Fruit fly (Drosophila melanogaster) Kc167 (cell line): ENCODE measurements around the gene CG14708.

Experiments
- Myc ChIP-seq: fragments of >200 bp; optimal IDR thresholded peaks from 2 replicates; lab custom pipeline; 2017; ENCODE audit warnings: missing external identifiers
- Sin3A ChIP-seq: fragments of >200 bp; optimal IDR thresholded peaks from 2 replicates; lab custom pipeline; 2018; ENCODE audit warnings: missing external identifiers
- h ChIP-seq: fragments of >200 bp; optimal IDR thresholded peaks from 3 replicates; lab custom pipeline; 2018; ENCODE audit warnings: missing external identifiers
- insv ChIP-seq: fragments of >200 bp; optimal IDR thresholded peaks from 3 replicates; lab custom pipeline; 2018; ENCODE audit warnings: missing external identifiers
- psq ChIP-seq: fragments of >200 bp; optimal IDR thresholded peaks from 2 replicates; lab custom pipeline; 2017; ENCODE audit warnings: missing external identifiers
- ttk ChIP-seq: sonication (Bioruptor generic); optimal IDR thresholded peaks from 2 replicates; lab custom pipeline; 2017; ENCODE audit warnings: missing external identifiers

Gene CG14708

DNA sequence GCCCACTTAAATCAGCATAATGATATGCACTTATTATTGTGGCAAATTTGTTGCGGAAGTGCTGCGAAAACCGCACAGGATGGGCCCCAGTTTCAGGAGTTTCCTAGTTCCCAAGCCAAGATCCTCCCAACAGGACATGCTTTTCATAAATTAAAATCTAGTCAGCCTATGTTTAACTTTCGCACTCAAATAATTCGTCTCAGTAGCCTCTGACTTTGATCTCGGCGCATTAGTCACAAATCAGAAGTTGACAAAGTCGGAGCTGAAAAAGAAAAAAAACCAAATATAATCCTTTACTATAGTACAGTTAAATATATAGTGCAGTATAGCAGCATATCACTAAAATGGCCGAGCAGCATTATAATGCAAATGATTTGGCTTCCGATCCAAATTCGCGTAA is at the start of gene CG14708:
Gene CG14708 (plus strand): TSS at position 301 of the 400 bp plus-strand sequence.
- TF ChIP-seq h (no peak), Sin3A (no peak), insv (lab: Kevin White, UChicago) (no peak), ttk (lab: Kevin White, UChicago) (no peak), Myc (lab: Kevin White, UChicago) (no peak), psq (lab: Kevin White, UChicago) (no peak)

- no peak for TF ChIP-seq psq (lab: Kevin White, UChicago)
- TF ChIP-seq Myc (lab: Kevin White, UChicago), result no peak
- TF ChIP-seq insv (lab: Kevin White, UChicago), result no peak
- TF ChIP-seq h, result no peak
- TF ChIP-seq ttk (lab: Kevin White, UChicago), result no peak
- TF ChIP-seq Sin3A, result no peak
Observed at dm6 chr3R:11531893-11532292, 22.1 kb upstream of the CG14708 start.

dm6 chr3R:11542899-11543619 is 10.9 kb upstream of the CG14708 start, which contains the start of gene dpr4:
dpr4 (minus strand) TSS chr3R:11542949.
- TF ChIP-seq ttk (lab: Kevin White, UChicago) (no peak), h (no peak), psq (lab: Kevin White, UChicago) (no peak)

dm6 chr3R:11544150-11544549 is 9.8 kb upstream of the CG14708 start:
- TF ChIP-seq psq (lab: Kevin White, UChicago) (no peak), h (no peak), insv (lab: Kevin White, UChicago) (no peak), Myc (lab: Kevin White, UChicago) (no peak), Sin3A (no peak), ttk (lab: Kevin White, UChicago) (no peak)

DNA sequence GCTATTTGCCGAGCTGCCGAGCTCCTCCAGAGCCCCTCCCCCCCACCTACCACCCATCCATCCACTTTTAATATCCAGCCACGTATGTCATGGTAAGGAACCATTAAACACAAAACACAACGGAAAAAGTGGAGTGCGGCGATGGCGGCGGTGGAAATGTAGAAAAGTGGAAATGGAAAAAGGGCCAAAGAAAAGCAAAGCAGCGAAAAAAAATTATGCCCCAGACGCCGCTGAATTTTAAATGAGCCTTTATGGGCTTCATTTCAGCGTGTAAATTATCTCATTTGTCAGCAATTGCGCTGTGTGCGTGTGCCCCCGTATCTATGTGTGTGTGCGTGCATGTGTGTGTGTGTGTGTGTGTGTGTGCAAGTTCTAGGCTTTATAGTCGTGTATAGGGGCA is 2.9 kb upstream of the CG14708 start:
- TF ChIP-seq Sin3A, result no peak
- TF ChIP-seq insv (lab: Kevin White, UChicago), result no peak
- TF ChIP-seq psq (lab: Kevin White, UChicago), result no peak
- no peak for TF ChIP-seq Myc (lab: Kevin White, UChicago)
- TF ChIP-seq h, result no peak
- TF ChIP-seq ttk (lab: Kevin White, UChicago), result no peak

dm6 chr3R:11554982-11555381 is 1.0 kb downstream of the CG14708 start:
- no peak for TF ChIP-seq ttk (lab: Kevin White, UChicago)
- no peak for TF ChIP-seq Myc (lab: Kevin White, UChicago)
- no peak for TF ChIP-seq h
- no peak for TF ChIP-seq psq (lab: Kevin White, UChicago)
- no peak for TF ChIP-seq insv (lab: Kevin White, UChicago)
- TF ChIP-seq Sin3A, result no peak

dm6 chr3R:11557492-11557965 is 3.6 kb downstream of the CG14708 start, which contains the start of gene CG10898:
CG10898 (plus strand) TSS chr3R:11557776.
- TF ChIP-seq psq (lab: Kevin White, UChicago) (no peak), insv (lab: Kevin White, UChicago) (no peak), ttk (lab: Kevin White, UChicago) (no peak), h (no peak), Myc (lab: Kevin White, UChicago) (no peak), Sin3A (no peak)

DNA sequence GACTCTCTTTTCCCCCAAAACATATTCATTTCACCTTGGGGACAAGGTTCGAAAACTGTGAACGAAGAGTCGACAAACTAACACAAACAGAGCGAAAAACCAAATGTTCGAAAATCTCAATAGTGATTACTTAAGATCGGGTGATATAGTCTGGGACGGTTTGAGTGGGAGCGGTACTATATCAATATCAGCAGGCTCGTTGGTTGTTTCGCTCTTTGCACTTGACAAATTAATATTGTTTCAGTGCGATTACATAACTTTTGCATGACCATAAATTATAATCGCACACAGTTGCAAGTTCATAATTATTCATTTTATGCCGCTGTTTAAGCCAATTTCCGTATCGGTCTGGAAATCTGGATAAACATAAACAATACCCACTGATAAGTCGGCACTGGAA is 7.7 kb downstream of the CG14708 start:
- no peak for TF ChIP-seq ttk (lab: Kevin White, UChicago)
- no peak for TF ChIP-seq psq (lab: Kevin White, UChicago)
- TF ChIP-seq Myc (lab: Kevin White, UChicago), result no peak
- TF ChIP-seq h, result no peak
- no peak for TF ChIP-seq insv (lab: Kevin White, UChicago)
- no peak for TF ChIP-seq Sin3A

dm6 chr3R:11562326-11563109 is 8.6 kb downstream of the CG14708 start:
- TF ChIP-seq psq (lab: Kevin White, UChicago) (no peak), Myc (lab: Kevin White, UChicago) (no peak), Sin3A (no peak), insv (lab: Kevin White, UChicago) (no peak), h (no peak), ttk (lab: Kevin White, UChicago) (no peak)

DNA sequence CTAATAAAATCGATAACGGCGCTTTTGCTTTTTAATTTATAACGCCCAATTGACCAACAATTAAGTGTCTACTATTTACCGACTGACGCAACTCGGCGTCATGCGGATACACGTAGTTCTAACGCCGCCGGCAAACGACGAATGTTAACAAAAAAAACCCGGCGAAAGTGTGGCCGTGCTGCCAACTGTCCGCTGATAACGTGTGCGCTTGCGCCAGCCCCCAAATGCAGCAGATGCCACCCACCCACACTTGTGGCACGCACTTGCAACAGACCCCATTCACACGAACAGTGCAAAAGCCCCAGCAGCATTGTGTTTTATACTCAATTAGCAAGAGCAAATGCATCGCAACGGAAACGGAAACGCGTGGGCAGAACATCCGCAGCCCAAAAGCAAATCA is 9.2 kb downstream of the CG14708 start:
- TF ChIP-seq h, result no peak
- TF ChIP-seq Sin3A, result no peak
- TF ChIP-seq ttk (lab: Kevin White, UChicago), result no peak

DNA sequence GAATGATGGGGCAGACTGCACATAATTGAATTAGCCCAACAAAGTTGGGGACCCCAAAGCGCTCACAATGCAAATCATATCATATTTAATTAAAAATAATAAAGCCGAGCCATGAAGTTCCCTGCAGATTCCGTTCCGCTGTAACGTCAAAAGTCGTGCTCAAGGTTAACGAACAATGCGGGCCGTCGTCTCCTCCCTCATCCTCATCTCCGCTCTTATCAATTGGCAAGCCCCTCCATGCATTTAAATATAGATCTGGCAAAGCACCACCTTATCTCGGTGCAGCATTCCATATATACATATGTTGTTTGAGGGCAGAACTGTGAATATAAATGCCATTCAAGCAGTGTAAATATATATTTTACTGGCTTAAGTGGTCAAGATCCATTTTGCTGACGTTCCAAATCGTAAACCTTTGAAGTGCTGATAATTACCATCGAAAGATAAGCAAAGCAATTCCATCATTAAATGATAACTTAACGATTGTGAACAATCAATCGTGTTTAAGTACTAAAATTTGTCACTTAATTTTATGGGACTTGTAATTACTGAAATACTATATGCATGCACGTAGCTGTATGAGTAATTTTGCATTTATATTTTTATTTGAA is 11.0 kb downstream of the CG14708 start:
- TF ChIP-seq psq (lab: Kevin White, UChicago) (no peak), Myc (lab: Kevin White, UChicago) (no peak), h (no peak), ttk (lab: Kevin White, UChicago) (no peak), insv (lab: Kevin White, UChicago) (no peak), Sin3A (no peak)
